Worm (Caenorhabditis elegans): ENCODE measurements around the gene ZK512.11.

- TF ChIP-seq Y116A8C.19 (tag; optimal IDR thresholded peaks at IDR 0.05; ENCODE audit: borderline replicate concordance) (no peak), dpl-1 (GFP tag; optimal IDR thresholded peaks at IDR 0.05) (no peak)
Observed at ce11 chrIII:9143911-9144310, at the start of gene ZK512.11.

All from whole organism, L1 larva.